Worm (Caenorhabditis elegans) whole organism, L4 larva: ENCODE results near the gene F58E6.11.

Experiments
- F49E8.2 ChIP-seq: sonication (generic microtip); optimal IDR thresholded peaks from 2 replicates; lab custom pipeline; 2016; ENCODE audit warnings: missing compliant biosample characterization, mild to moderate bottlenecking, missing genetic modification characterization, borderline replicate concordance
- R02D3.7 ChIP-seq: fragments of 150-350 bp; sonication (generic microtip); optimal IDR thresholded peaks from 3 replicates; lab custom pipeline; 2014; ENCODE audit warnings: missing biosample characterization, missing genetic modification characterization
- ama-1 ChIP-seq: fragments of 150-350 bp; optimal IDR thresholded peaks from 2 replicates; lab custom pipeline; 2014; ENCODE audit warnings: inconsistent platforms, mixed read lengths
- ceh-32 ChIP-seq: sonication (generic microtip); optimal IDR thresholded peaks from 2 replicates; lab custom pipeline; 2016; ENCODE audit warnings: mild to moderate bottlenecking, missing genetic modification characterization, missing compliant biosample characterization; ENCODE audit not compliant: poor library complexity
- ctbp-1 ChIP-seq: fragments of 200-800 bp; sonication (Bioruptor generic); IDR thresholded peaks from 2 replicates; pipeline ENCODE4 v1.3.6; 2022; ENCODE audit warnings: missing genetic modification reagents, missing genetic modification characterization, missing compliant biosample characterization
- daf-16 ChIP-seq, 3 experiments: sonication (generic microtip); optimal IDR thresholded peaks; 2 replicates each; lab custom pipeline; 2016 to 2017; ENCODE audit warnings: missing genetic modification characterization in 3 of 3, missing genetic modification reagents in 3 of 3, mild to moderate bottlenecking in 2 of 3, missing compliant biosample characterization in 2 of 3, missing biosample characterization in 1 of 3, moderate library complexity in 1 of 3
- dmd-6 ChIP-seq: fragments of 200-800 bp; sonication (Bioruptor generic); IDR thresholded peaks from 2 replicates; pipeline ENCODE4 v1.3.6; 2022; ENCODE audit warnings: missing genetic modification reagents, missing genetic modification characterization, missing compliant biosample characterization
- dve-1 ChIP-seq: sonication (generic microtip); optimal IDR thresholded peaks from 2 replicates; lab custom pipeline; 2017; ENCODE audit warnings: antibody characterized with exemption, mild to moderate bottlenecking, missing genetic modification characterization, missing compliant biosample characterization; ENCODE audit not compliant: insufficient read depth
- egl-43 ChIP-seq: fragments of 200-800 bp; sonication (Bioruptor generic); IDR thresholded peaks from 2 replicates; pipeline ENCODE4 v1.3.6; 2022; ENCODE audit warnings: missing genetic modification reagents, missing genetic modification characterization, missing compliant biosample characterization
- fkh-10 ChIP-seq: fragments of 150-350 bp; optimal IDR thresholded peaks from 2 replicates; lab custom pipeline; 2014; ENCODE audit warnings: missing biosample characterization, missing genetic modification reagents, missing genetic modification characterization
- hlh-11 ChIP-seq: fragments of 200-800 bp; sonication (Bioruptor generic); optimal IDR thresholded peaks from 2 replicates; lab custom pipeline; 2018; ENCODE audit warnings: mild to moderate bottlenecking, missing genetic modification characterization, missing compliant biosample characterization
- hlh-30 ChIP-seq: sonication (generic microtip); optimal IDR thresholded peaks from 2 replicates; lab custom pipeline; 2017; ENCODE audit warnings: antibody characterized with exemption, mild to moderate bottlenecking, missing genetic modification characterization, missing compliant biosample characterization; ENCODE audit not compliant: insufficient read depth
- lin-13 ChIP-seq: fragments of 150-350 bp; optimal IDR thresholded peaks from 2 replicates; lab custom pipeline; 2014; ENCODE audit warnings: missing biosample characterization, missing genetic modification reagents, missing genetic modification characterization
- lin-29 ChIP-seq: fragments of 200-800 bp; sonication (Bioruptor generic); IDR thresholded peaks from 2 replicates; pipeline ENCODE4 v1.3.6; 2022; ENCODE audit warnings: missing genetic modification reagents, missing genetic modification characterization, missing compliant biosample characterization
- lir-3 ChIP-seq: sonication (generic microtip); optimal IDR thresholded peaks from 2 replicates; lab custom pipeline; 2016; ENCODE audit warnings: mild to moderate bottlenecking, missing genetic modification characterization, missing compliant biosample characterization
- madf-9 ChIP-seq: fragments of 200-800 bp; sonication (Bioruptor generic); conservative IDR thresholded peaks from 2 replicates; pipeline ENCODE4 v1.3.6; 2022; ENCODE audit warnings: missing genetic modification reagents, missing genetic modification characterization, missing compliant biosample characterization
- mxl-2 ChIP-seq: fragments of 200-800 bp; sonication (Bioruptor generic); conservative IDR thresholded peaks from 2 replicates; pipeline ENCODE4 v1.3.6; 2022; ENCODE audit warnings: missing genetic modification reagents, missing genetic modification characterization, missing compliant biosample characterization
- mxl-3 ChIP-seq: fragments of 200-800 bp; sonication (Bioruptor generic); optimal IDR thresholded peaks from 2 replicates; lab custom pipeline; 2018; ENCODE audit warnings: mild to moderate bottlenecking, missing genetic modification characterization, missing compliant biosample characterization
- nhr-237 ChIP-seq: sonication (generic microtip); optimal IDR thresholded peaks from 2 replicates; lab custom pipeline; 2017; ENCODE audit warnings: missing biosample characterization, missing genetic modification characterization
- nhr-28 ChIP-seq: fragments of 150-350 bp; optimal IDR thresholded peaks from 2 replicates; lab custom pipeline; 2014; ENCODE audit warnings: missing biosample characterization, missing genetic modification characterization
- nhr-48 ChIP-seq: sonication (generic microtip); optimal IDR thresholded peaks from 2 replicates; lab custom pipeline; 2016; ENCODE audit warnings: mild to moderate bottlenecking, missing genetic modification characterization, missing compliant biosample characterization
- nhr-77 ChIP-seq: fragments of 150-350 bp; optimal IDR thresholded peaks from 2 replicates; lab custom pipeline; 2014; ENCODE audit warnings: missing biosample characterization, missing genetic modification characterization
- php-3 ChIP-seq: fragments of 200-800 bp; sonication (Bioruptor generic); IDR thresholded peaks from 2 replicates; pipeline ENCODE4 v1.3.6; 2022; ENCODE audit warnings: missing genetic modification reagents, missing genetic modification characterization, missing compliant biosample characterization
- pqm-1 ChIP-seq: sonication (generic microtip); optimal IDR thresholded peaks from 2 replicates; lab custom pipeline; 2017; ENCODE audit warnings: missing biosample characterization, missing genetic modification characterization
- spr-1 ChIP-seq: sonication (generic microtip); optimal IDR thresholded peaks from 2 replicates; lab custom pipeline; 2016; ENCODE audit warnings: mild to moderate bottlenecking, missing genetic modification characterization, missing compliant biosample characterization
- spr-3 ChIP-seq: fragments of 200-800 bp; sonication (Bioruptor generic); optimal IDR thresholded peaks from 2 replicates; lab custom pipeline; 2018; ENCODE audit warnings: mild to moderate bottlenecking, missing genetic modification characterization, missing compliant biosample characterization
- unc-39 ChIP-seq: sonication (generic microtip); optimal IDR thresholded peaks from 2 replicates; lab custom pipeline; 2017; ENCODE audit warnings: missing biosample characterization, missing genetic modification characterization
- unc-62 ChIP-seq, 3 experiments: fragments of 150-350 bp in 1 of 3; sonication (generic microtip); optimal IDR thresholded peaks in 2 of 3; peaks in 1 of 3; 1 replicate in 1 of 3; 2 replicates in 2 of 3; lab custom pipeline; 2014 to 2017; ENCODE audit warnings: missing biosample characterization in 3 of 3, missing genetic modification characterization in 3 of 3, missing genetic modification reagents in 3 of 3, missing genotype in 1 of 3

Gene F58E6.11

DNA sequence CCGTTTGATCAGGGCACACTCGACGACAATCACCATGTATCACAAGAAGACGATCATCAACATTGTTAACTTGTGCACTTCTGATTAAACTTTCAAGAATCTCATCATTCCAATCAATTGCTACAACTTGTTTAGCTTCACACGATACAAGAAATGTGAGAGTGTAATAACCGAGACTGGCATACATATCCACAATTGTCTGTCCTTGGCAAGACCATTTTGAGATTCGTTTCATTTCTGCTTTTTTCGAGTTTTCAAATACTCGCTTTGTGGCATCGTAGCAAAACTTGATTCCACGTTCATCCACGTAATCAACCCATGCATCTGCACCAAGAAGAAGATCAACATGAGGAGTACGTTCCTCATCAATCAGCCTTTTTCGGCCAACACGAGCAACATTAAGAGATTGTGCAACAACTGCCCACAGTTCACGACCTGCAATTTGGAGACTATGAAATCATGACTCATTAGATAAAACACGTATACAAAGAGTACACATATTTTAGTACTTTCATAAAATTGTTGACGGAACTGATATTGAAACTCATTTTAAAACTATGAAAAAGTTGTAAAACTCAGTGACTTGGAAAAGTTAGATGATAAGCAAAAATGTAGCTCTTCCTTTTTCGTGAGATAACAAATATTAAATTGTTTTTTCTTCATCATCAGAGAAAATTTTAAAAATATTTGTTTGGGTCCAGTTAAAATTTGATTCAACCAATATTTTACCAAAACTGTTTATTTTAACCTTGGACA is 45.2 kb downstream of the F58E6.11 start (continued):
- no peak for TF ChIP-seq mxl-3 (GFP tag; lab: Kevin White, UChicago)
- no peak for TF ChIP-seq R02D3.7 (tag; lab: Kevin White, UChicago)
- no peak for TF ChIP-seq F49E8.2
- TF ChIP-seq lir-3, result no peak
- no peak for TF ChIP-seq mxl-2 (GFP tag; lab: Robert Waterston, UW)

DNA sequence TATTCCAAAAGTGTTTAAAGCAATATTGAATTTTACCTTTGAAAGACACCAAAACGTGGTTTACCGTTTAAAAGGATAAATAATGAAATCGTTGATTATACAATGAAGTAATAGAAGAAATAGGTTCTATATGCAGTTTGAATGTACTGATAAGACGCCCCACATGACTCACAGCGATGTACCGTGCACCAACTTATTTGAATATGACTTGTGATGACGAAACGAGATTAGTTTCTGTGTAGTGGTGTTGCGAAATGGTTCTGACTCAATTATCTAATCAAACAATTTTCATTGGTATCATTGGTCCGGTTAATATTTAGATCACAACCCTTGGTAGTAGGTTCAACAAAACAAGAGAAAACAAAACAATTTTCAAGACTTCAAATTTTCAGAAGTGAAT is 46.6 kb downstream of the F58E6.11 start:
- no peak for TF ChIP-seq unc-62 (GFP tag; optimal IDR thresholded peaks at IDR 0.05 in 1 of 2; lab: Kevin White, UChicago)
- TF ChIP-seq unc-62 (tag; optimal IDR thresholded peaks at IDR 0.05; lab: Kevin White, UChicago), result no peak
- TF ChIP-seq dmd-6 (GFP tag; lab: Robert Waterston, UW), result peak; percentile 42; the same call in 1 of the 2 replicates
- no peak for TF ChIP-seq ctbp-1
- peak; percentile 51 for TF ChIP-seq dve-1 (tag; lab: Kevin White, UChicago)
- peak; percentile 54 for TF ChIP-seq nhr-28 (tag; lab: Kevin White, UChicago)
- no peak for TF ChIP-seq lin-13 (GFP tag; lab: Kevin White, UChicago)
- peak; percentile 26 for TF ChIP-seq hlh-11
- no peak for TF ChIP-seq unc-39
- TF ChIP-seq hlh-30 (tag; lab: Kevin White, UChicago), result peak; percentile 58
- peak; percentile 78 for TF ChIP-seq pqm-1 (tag; lab: Kevin White, UChicago)
- TF ChIP-seq daf-16 (GFP tag; optimal IDR thresholded peaks at IDR 0.05; lab: Kevin White, UChicago), result no peak
- TF ChIP-seq daf-16 (tag; optimal IDR thresholded peaks at IDR 0.05; lab: Kevin White, UChicago), result peak; percentile 36
- no peak for TF ChIP-seq spr-1 (tag; lab: Kevin White, UChicago)
- TF ChIP-seq spr-3 (GFP tag; lab: Kevin White, UChicago), result no peak

DNA sequence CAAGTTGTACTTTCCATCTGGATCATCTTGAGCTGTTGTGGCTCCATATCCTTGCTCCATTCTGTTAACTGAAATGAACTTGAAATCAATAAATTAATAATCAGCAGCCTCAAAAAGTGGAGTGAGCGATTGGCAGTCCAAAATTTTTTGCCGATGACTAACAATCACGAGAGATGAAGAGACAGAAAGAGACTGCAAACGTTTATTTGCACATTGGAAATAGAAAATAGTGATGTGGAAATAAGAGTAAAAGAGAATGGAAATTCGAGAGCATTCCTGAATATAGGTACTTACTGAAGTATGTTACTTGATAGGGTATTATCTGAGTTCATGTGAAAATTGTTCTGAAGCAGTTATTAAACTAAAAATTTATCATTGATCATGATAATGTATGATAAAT is 48.0 kb downstream of the F58E6.11 start, which contains the start of gene tag-120:
tag-120 (minus strand) TSS at position 68 of the 400 bp plus-strand sequence.
- TF ChIP-seq php-3 (GFP tag; lab: Robert Waterston, UW), result no peak
- no peak for TF ChIP-seq lin-29 (GFP tag; lab: Robert Waterston, UW)
- no peak for TF ChIP-seq spr-1 (tag; lab: Kevin White, UChicago)
- TF ChIP-seq ceh-32 (tag; lab: Kevin White, UChicago), result no peak
- peak; percentile 40; the same call in 1 of the 2 replicates for TF ChIP-seq dmd-6 (GFP tag; lab: Robert Waterston, UW)
- TF ChIP-seq daf-16 (GFP tag; optimal IDR thresholded peaks at IDR 0.05; lab: Kevin White, UChicago), result no peak
- TF ChIP-seq daf-16 (tag; optimal IDR thresholded peaks at IDR 0.05; lab: Kevin White, UChicago), result peak; percentile 46
- TF ChIP-seq nhr-28 (tag; lab: Kevin White, UChicago), result peak; percentile 29
- TF ChIP-seq nhr-48 (tag; lab: Kevin White, UChicago), result no peak
- TF ChIP-seq hlh-30 (tag; lab: Kevin White, UChicago), result peak; percentile 12
- TF ChIP-seq nhr-77 (tag; lab: Kevin White, UChicago), result peak; percentile 40
- TF ChIP-seq hlh-11, result peak; percentile 1
- no peak for TF ChIP-seq ama-1 (lab: Kevin White, UChicago)
- peak; percentile 18 for TF ChIP-seq dve-1 (tag; lab: Kevin White, UChicago)
- no peak for TF ChIP-seq madf-9
- TF ChIP-seq nhr-237 (tag; lab: Kevin White, UChicago), result no peak
- no peak for TF ChIP-seq fkh-10 (GFP tag; lab: Kevin White, UChicago)
- TF ChIP-seq pqm-1 (tag; lab: Kevin White, UChicago), result peak; percentile 51
- TF ChIP-seq egl-43 (GFP tag; lab: Robert Waterston, UW), result no peak
